Fruit fly (Drosophila melanogaster) whole organism, embryonic: ENCODE measurements around the gene DnaJ-1.
A peak's percentile ranks its signal among the peaks of the same experiment; 100 is the strongest.

Experiments
- Atf-2 ChIP-seq: fragments of 200-800 bp; sonication (Bioruptor generic); optimal IDR thresholded peaks from 2 replicates; lab custom pipeline; 2016; ENCODE audit warnings: missing biosample characterization, missing genetic modification characterization
- Awh ChIP-seq: fragments of 200-800 bp; sonication (Bioruptor generic); IDR thresholded peaks from 2 replicates; pipeline ENCODE4, ENCODE4 v1.3.6; 2022; ENCODE audit warnings: missing biosample characterization, missing genetic modification characterization
- B-H2 ChIP-seq: fragments of 200-800 bp; sonication (Bioruptor generic); optimal IDR thresholded peaks from 2 replicates; lab custom pipeline; 2018; ENCODE audit warnings: missing biosample characterization, mild to moderate bottlenecking, missing genetic modification characterization
- CG10565 ChIP-seq: fragments of 200-800 bp; sonication (Bioruptor generic); optimal IDR thresholded peaks from 3 replicates; lab custom pipeline; 2016; ENCODE audit warnings: missing biosample characterization, mild to moderate bottlenecking, missing genetic modification characterization
- CG11085 ChIP-seq: fragments of 200-800 bp; sonication (Bioruptor generic); IDR thresholded peaks from 2 replicates; pipeline ENCODE4 v1.3.6; 2022; ENCODE audit warnings: missing biosample characterization, missing genetic modification characterization
- CG11247 ChIP-seq: fragments of 200-800 bp; sonication (Bioruptor generic); IDR thresholded peaks from 2 replicates; pipeline ENCODE4 v1.3.6; 2022; ENCODE audit warnings: missing biosample characterization, missing genetic modification characterization
- CG15011 ChIP-seq: fragments of 200-800 bp; sonication (Bioruptor generic); optimal IDR thresholded peaks from 3 replicates; lab custom pipeline; 2018; ENCODE audit warnings: missing biosample characterization, mild to moderate bottlenecking, missing genetic modification characterization
- CG16815 ChIP-seq: fragments of 200-800 bp; sonication (Bioruptor generic); optimal IDR thresholded peaks from 3 replicates; lab custom pipeline; 2017; ENCODE audit warnings: missing biosample characterization, mild to moderate bottlenecking, missing genetic modification characterization
- CG31441 ChIP-seq: fragments of 200-800 bp; sonication (Bioruptor generic); IDR thresholded peaks from 2 replicates; pipeline ENCODE4 v1.3.6; 2022; ENCODE audit warnings: missing biosample characterization, missing genetic modification characterization
- CG3407 ChIP-seq: fragments of 200-800 bp; sonication (Bioruptor generic); optimal IDR thresholded peaks from 2 replicates; lab custom pipeline; 2018; ENCODE audit warnings: missing biosample characterization, mild to moderate bottlenecking, missing genetic modification characterization
- CG34376 ChIP-seq: fragments of 200-800 bp; sonication (Bioruptor generic); optimal IDR thresholded peaks from 2 replicates; lab custom pipeline; 2018; ENCODE audit warnings: missing biosample characterization, mild to moderate bottlenecking, missing genetic modification characterization
- CG3847 ChIP-seq: fragments of 200-800 bp; sonication (Bioruptor generic); IDR thresholded peaks from 2 replicates; pipeline ENCODE4 v1.3.6; 2022; ENCODE audit warnings: missing biosample characterization, missing genetic modification characterization
- CG4617 ChIP-seq: fragments of 200-800 bp; sonication (Bioruptor generic); optimal IDR thresholded peaks from 3 replicates; lab custom pipeline; 2016; ENCODE audit warnings: missing biosample characterization, missing genetic modification characterization, borderline replicate concordance
- CG5953 ChIP-seq: fragments of 200-800 bp; sonication (Bioruptor generic); IDR thresholded peaks from 2 replicates; pipeline ENCODE4 v1.3.6; 2022; ENCODE audit warnings: missing biosample characterization, missing genetic modification characterization
- CG9932 ChIP-seq: fragments of 200-800 bp; sonication (Bioruptor generic); IDR thresholded peaks from 2 replicates; pipeline ENCODE4 v1.3.6; 2022; ENCODE audit warnings: missing biosample characterization, missing genetic modification characterization
- Chrac-16 ChIP-seq: fragments of 200-800 bp; sonication (Bioruptor generic); optimal IDR thresholded peaks from 3 replicates; lab custom pipeline; 2016; ENCODE audit warnings: missing biosample characterization, missing genetic modification characterization
- Deaf1 ChIP-seq: fragments of 200-800 bp; optimal IDR thresholded peaks from 3 replicates; lab custom pipeline; 2019; ENCODE audit warnings: missing biosample characterization, mild to moderate bottlenecking, missing genetic modification characterization, moderate library complexity
- Dref ChIP-seq: fragments of 200-800 bp; sonication (Bioruptor generic); IDR thresholded peaks from 2 replicates; pipeline ENCODE4 v1.3.6; 2022; ENCODE audit warnings: missing biosample characterization, missing genetic modification characterization
- E2f2 ChIP-seq: fragments of 200-800 bp; sonication (Bioruptor generic); IDR thresholded peaks from 2 replicates; pipeline ENCODE4 v1.3.6; 2022; ENCODE audit warnings: missing biosample characterization, missing genetic modification characterization
- Eip74EF ChIP-seq, 2 experiments: fragments of 200-800 bp in 1 of 2; fragments of >200 bp in 1 of 2; sonication (Bioruptor generic) in 1 of 2; optimal IDR thresholded peaks; 2 replicates each; lab custom pipeline; 2017 to 2019; ENCODE audit warnings: missing biosample characterization in 2 of 2, missing genetic modification characterization in 2 of 2, mild to moderate bottlenecking in 1 of 2, moderate library complexity in 1 of 2
- Ets97D ChIP-seq: fragments of 200-800 bp; sonication (Bioruptor generic); optimal IDR thresholded peaks from 3 replicates; lab custom pipeline; 2016; ENCODE audit warnings: missing biosample characterization, missing genetic modification characterization
- Fer3 ChIP-seq: fragments of 200-800 bp; sonication (Bioruptor generic); optimal IDR thresholded peaks from 2 replicates; lab custom pipeline; 2018; ENCODE audit warnings: missing biosample characterization, mild to moderate bottlenecking, missing genetic modification characterization, moderate library complexity
- Gug ChIP-seq: fragments of 200-800 bp; sonication (Bioruptor generic); IDR thresholded peaks from 4 replicates; pipeline ENCODE4 v1.3.6; 2022; ENCODE audit warnings: missing biosample characterization, missing genetic modification characterization
- HHEX ChIP-seq: fragments of 200-800 bp; sonication (Bioruptor generic); optimal IDR thresholded peaks from 3 replicates; lab custom pipeline; 2017; ENCODE audit warnings: missing biosample characterization, mild to moderate bottlenecking, missing genetic modification characterization, missing genetic modification reagents
- Hr39 ChIP-seq: fragments of >200 bp; optimal IDR thresholded peaks from 2 replicates; lab custom pipeline; 2017
- Hr78 ChIP-seq, 2 experiments: fragments of 200-800 bp in 1 of 2; fragments of >200 bp in 1 of 2; sonication (Bioruptor generic) in 1 of 2; optimal IDR thresholded peaks; 2 replicates each; lab custom pipeline; 2017 to 2019; ENCODE audit warnings: missing biosample characterization in 2 of 2, missing genetic modification characterization in 2 of 2, mild to moderate bottlenecking in 1 of 2, moderate library complexity in 1 of 2
- Jarid2 ChIP-seq: fragments of 200-800 bp; sonication (Bioruptor generic); optimal IDR thresholded peaks from 3 replicates; lab custom pipeline; 2017; ENCODE audit warnings: mild to moderate bottlenecking, missing biosample characterization, missing genetic modification reagents, missing genetic modification characterization
- MBD-R2 ChIP-seq: fragments of 200-800 bp; sonication (Bioruptor generic); IDR thresholded peaks from 2 replicates; pipeline ENCODE4 v1.3.6; 2022; ENCODE audit warnings: missing biosample characterization, missing genetic modification characterization
- Nf-YB ChIP-seq: fragments of 200-800 bp; sonication (Bioruptor generic); optimal IDR thresholded peaks from 3 replicates; lab custom pipeline; 2019; ENCODE audit warnings: missing biosample characterization, mild to moderate bottlenecking, missing genetic modification characterization, moderate library complexity
- NfI ChIP-seq: fragments of 200-800 bp; sonication (Bioruptor generic); optimal IDR thresholded peaks from 3 replicates; lab custom pipeline; 2018; ENCODE audit warnings: missing biosample characterization, mild to moderate bottlenecking, missing genetic modification characterization, moderate library complexity
- Opbp ChIP-seq: fragments of 200-800 bp; sonication (Bioruptor generic); IDR thresholded peaks from 3 replicates; pipeline ENCODE4 v1.3.6; 2022; ENCODE audit warnings: missing biosample characterization, missing genetic modification characterization; ENCODE audit not compliant: partially characterized antibody
- Poxn ChIP-seq: fragments of 200-800 bp; sonication (Bioruptor generic); IDR thresholded peaks from 2 replicates; pipeline ENCODE4 v1.3.6; 2022; ENCODE audit warnings: missing biosample characterization, missing genetic modification characterization
- Tbp ChIP-seq: fragments of >200 bp; optimal IDR thresholded peaks from 2 replicates; lab custom pipeline; 2018; ENCODE audit warnings: missing biosample characterization, missing genetic modification characterization
- bbx ChIP-seq: fragments of 200-800 bp; sonication (Bioruptor generic); IDR thresholded peaks from 2 replicates; pipeline ENCODE4 v1.3.6; 2022; ENCODE audit warnings: missing biosample characterization, missing genetic modification characterization; ENCODE audit not compliant: partially characterized antibody
- cato ChIP-seq: fragments of 200-800 bp; sonication (Bioruptor generic); optimal IDR thresholded peaks from 2 replicates; lab custom pipeline; 2016; ENCODE audit warnings: missing biosample characterization, missing genetic modification characterization, borderline replicate concordance
- chinmo ChIP-seq: fragments of 200-800 bp; sonication (Bioruptor generic); IDR thresholded peaks from 4 replicates; pipeline ENCODE4 v1.3.6; 2022; ENCODE audit warnings: missing biosample characterization, missing genetic modification characterization; ENCODE audit not compliant: partially characterized antibody
- eyg ChIP-seq: fragments of 200-800 bp; sonication (Bioruptor generic); optimal IDR thresholded peaks from 3 replicates; lab custom pipeline; 2016; ENCODE audit warnings: missing biosample characterization, missing genetic modification characterization
- gce ChIP-seq: fragments of 200-800 bp; sonication (Bioruptor generic); IDR thresholded peaks from 3 replicates; pipeline ENCODE4 v1.3.6; 2022; ENCODE audit warnings: missing biosample characterization, missing genetic modification characterization
- gcm ChIP-seq: fragments of 200-800 bp; sonication (Bioruptor generic); optimal IDR thresholded peaks from 2 replicates; lab custom pipeline; 2019; ENCODE audit warnings: missing biosample characterization, mild to moderate bottlenecking, missing genetic modification characterization, moderate library complexity
- grn ChIP-seq: fragments of 200-800 bp; sonication (Bioruptor generic); optimal IDR thresholded peaks from 3 replicates; lab custom pipeline; 2017; ENCODE audit warnings: missing biosample characterization, missing genetic modification characterization
- gro ChIP-seq: fragments of 200-800 bp; sonication (Bioruptor generic); optimal IDR thresholded peaks from 2 replicates; lab custom pipeline; 2016; ENCODE audit warnings: missing biosample characterization, missing genetic modification characterization
- gsb-n ChIP-seq: fragments of 200-800 bp; sonication (Bioruptor generic); optimal IDR thresholded peaks from 3 replicates; lab custom pipeline; 2018; ENCODE audit warnings: missing biosample characterization, mild to moderate bottlenecking, missing genetic modification characterization
- lola ChIP-seq, 3 experiments: fragments of >200 bp in 2 of 3; fragments of 200-800 bp in 1 of 3; sonication (Bioruptor generic) in 1 of 3; optimal IDR thresholded peaks; 2 replicates each; lab custom pipeline; 2017 to 2019; ENCODE audit warnings: missing biosample characterization in 3 of 3, missing genetic modification characterization in 3 of 3, mild to moderate bottlenecking in 1 of 3, moderate library complexity in 1 of 3
- nom ChIP-seq: fragments of 200-800 bp; sonication (Bioruptor generic); optimal IDR thresholded peaks from 2 replicates; lab custom pipeline; 2017; ENCODE audit warnings: missing biosample characterization, missing genetic modification characterization, mild to moderate bottlenecking, moderate library complexity, missing genetic modification reagents
- stwl ChIP-seq: fragments of 200-800 bp; sonication (Bioruptor generic); optimal IDR thresholded peaks from 3 replicates; lab custom pipeline; 2018; ENCODE audit warnings: missing biosample characterization, mild to moderate bottlenecking, missing genetic modification characterization, moderate library complexity
- sug ChIP-seq: fragments of 200-800 bp; optimal IDR thresholded peaks from 2 replicates; lab custom pipeline; 2019; ENCODE audit warnings: missing biosample characterization, mild to moderate bottlenecking, missing genetic modification characterization, moderate library complexity
- tx ChIP-seq: fragments of 200-800 bp; sonication (Bioruptor generic); optimal IDR thresholded peaks from 2 replicates; lab custom pipeline; 2016; ENCODE audit warnings: missing biosample characterization, missing genetic modification characterization
- zen ChIP-seq: fragments of 200-800 bp; sonication (Bioruptor generic); optimal IDR thresholded peaks from 3 replicates; lab custom pipeline; 2018; ENCODE audit warnings: missing biosample characterization, mild to moderate bottlenecking, missing genetic modification characterization, moderate library complexity
- zfh2 ChIP-seq: fragments of 200-800 bp; sonication (Bioruptor generic); optimal IDR thresholded peaks from 2 replicates; lab custom pipeline; 2016; ENCODE audit warnings: missing biosample characterization, missing genetic modification characterization

Gene DnaJ-1

DNA sequence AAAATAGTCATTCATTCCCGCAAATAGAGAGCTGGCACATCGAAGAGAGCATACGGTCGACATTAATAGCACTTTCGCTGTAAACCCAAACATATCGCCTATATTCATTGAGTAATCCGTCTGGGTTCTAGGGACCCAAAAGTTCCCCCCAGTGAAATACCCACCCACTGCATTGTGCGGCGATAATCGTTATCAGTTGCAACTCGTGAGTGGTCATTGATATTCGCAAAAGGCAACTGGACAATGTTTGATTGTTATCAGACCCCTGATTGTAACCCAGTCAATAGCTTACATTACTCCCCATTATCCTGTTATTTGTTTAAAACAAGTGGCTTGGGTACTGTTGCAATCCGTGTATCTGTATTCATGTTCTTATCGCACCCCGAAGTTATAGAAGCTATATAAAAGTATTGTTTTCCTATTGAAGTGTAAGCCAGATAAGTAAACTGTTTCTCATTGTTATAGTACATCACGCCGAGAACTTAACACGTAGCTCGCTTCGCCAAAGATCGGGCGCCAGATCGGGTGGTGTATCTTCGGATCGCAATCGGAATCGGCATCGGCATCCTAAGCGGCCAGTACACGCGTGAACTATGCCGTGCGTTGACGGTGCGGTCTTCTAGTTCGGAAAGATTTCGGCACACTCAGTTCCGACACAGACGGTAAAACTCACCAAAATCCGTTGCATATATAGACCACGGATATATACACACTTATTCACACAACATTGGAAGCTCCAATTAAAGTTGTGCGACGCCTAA lies 1.8 kb upstream of the DnaJ-1 start:
- TF ChIP-seq CG34376 (GFP tag; lab: Kevin White, UChicago) (peak; percentile 3), zen (tag; lab: Kevin White, UChicago) (no peak), Awh (GFP tag; lab: Robert Waterston, UW) (no peak), CG4617 (GFP tag; lab: Kevin White, UChicago) (no peak), MBD-R2 (no peak), CG9932 (GFP tag; lab: Robert Waterston, UW) (0 out of 2 replicates have a peak, but pooled peaks have one; percentile 6), cato (no peak), lola (GFP tag; optimal IDR thresholded peaks at IDR 0.05; lab: Kevin White, UChicago) (no peak), Nf-YB (GFP tag; lab: Kevin White, UChicago) (no peak), CG3407 (GFP tag; lab: Kevin White, UChicago) (no peak), CG10565 (no peak), gcm (GFP tag; lab: Kevin White, UChicago) (no peak), Hr39 (lab: Kevin White, UChicago) (no peak), CG11247 (GFP tag; lab: Robert Waterston, UW) (no peak), Opbp (GFP tag; lab: Robert Waterston, UW) (no peak), tx (GFP tag; lab: Kevin White, UChicago) (no peak), Atf-2 (GFP tag; lab: Kevin White, UChicago) (no peak), NfI (GFP tag; lab: Kevin White, UChicago) (no peak), sug (tag; lab: Kevin White, UChicago) (peak; percentile 30), CG5953 (GFP tag; lab: Robert Waterston, UW) (no peak), Tbp (GFP tag; lab: Kevin White, UChicago) (no peak), chinmo (GFP tag; lab: Robert Waterston, UW) (no peak), eyg (GFP tag; lab: Kevin White, UChicago) (no peak), Chrac-16 (GFP tag; lab: Kevin White, UChicago) (no peak), Deaf1 (tag; lab: Kevin White, UChicago) (peak; percentile 96), CG15011 (GFP tag; lab: Kevin White, UChicago) (no peak), grn (GFP tag; lab: Kevin White, UChicago) (peak; percentile 60), bbx (GFP tag; lab: Robert Waterston, UW) (no peak), Fer3 (tag; lab: Kevin White, UChicago) (no peak), CG31441 (GFP tag; lab: Robert Waterston, UW) (no peak), HHEX (GFP tag; lab: Kevin White, UChicago) (no peak), gce (GFP tag; lab: Robert Waterston, UW) (no peak), Gug (GFP tag; lab: Robert Waterston, UW) (no peak), Dref (GFP tag; lab: Robert Waterston, UW) (no peak), Eip74EF (GFP tag; optimal IDR thresholded peaks at IDR 0.05; lab: Kevin White, UChicago) (no peak), CG16815 (no peak), CG3847 (GFP tag; lab: Robert Waterston, UW) (no peak), Jarid2 (GFP tag; lab: Kevin White, UChicago) (no peak), CG11085 (GFP tag; lab: Robert Waterston, UW) (no peak), E2f2 (GFP tag; lab: Robert Waterston, UW) (peak; percentile 7; the same call in 1 of the 2 replicates), gro (GFP tag; lab: Kevin White, UChicago) (peak; percentile 3), Ets97D (GFP tag; lab: Kevin White, UChicago) (no peak), stwl (no peak), Poxn (no peak), nom (no peak), gsb-n (tag; lab: Kevin White, UChicago) (no peak), Hr78 (GFP tag; optimal IDR thresholded peaks at IDR 0.05; lab: Kevin White, UChicago) (peak in 1 of 2 experiments; percentile 47), B-H2 (peak; percentile 16), zfh2 (no peak)
